1 fruit fly cellular context compared by ENCODE assay signal in genomic region chr3R:31686692-31687351, dm6.
TF ChIP-seq lines count a peak whose summit lies in the region.

No protein-coding gene starts in this region.

TF ChIP-seq in whole organism, embryonic, 481 proteins besides CTCF, POLR2A, EP300 and RAD21 (continued from another document and continues in another):
- peak; percentile 98 for TF ChIP-seq dmrt11E (tag; optimal IDR thresholded peaks at IDR 0.05; lab: Kevin White, UChicago)
- TF ChIP-seq HLH54F (GFP tag; optimal IDR thresholded peaks at IDR 0.05; lab: Kevin White, UChicago) = peak; percentile 45
- peak; percentile 75 for TF ChIP-seq CG5180 (GFP tag; optimal IDR thresholded peaks at IDR 0.05; lab: Kevin White, UChicago)
- TF ChIP-seq danr (GFP tag; IDR thresholded peaks at IDR 0.05; lab: Robert Waterston, UW) = peak; percentile 76
- TF ChIP-seq BtbVII (GFP tag; optimal IDR thresholded peaks at IDR 0.05; lab: Kevin White, UChicago) = peak; percentile 48
- peak; percentile 85 for TF ChIP-seq lilli (GFP tag; optimal IDR thresholded peaks at IDR 0.05; lab: Kevin White, UChicago)
- peak; percentile 31; the same call in 1 of the 2 replicates for TF ChIP-seq CG8765 (GFP tag; IDR thresholded peaks at IDR 0.05; lab: Robert Waterston, UW)
- TF ChIP-seq CG1602 (GFP tag; optimal IDR thresholded peaks at IDR 0.05; lab: Kevin White, UChicago) = peak; percentile 90
- TF ChIP-seq Sin3A (optimal IDR thresholded peaks at IDR 0.05; lab: Kevin White, UChicago) = no peak
- no peak for TF ChIP-seq luna (GFP tag; optimal IDR thresholded peaks at IDR 0.05; lab: Kevin White, UChicago)
- peak; percentile 73 for TF ChIP-seq CG4617 (GFP tag; optimal IDR thresholded peaks at IDR 0.05; lab: Kevin White, UChicago; ENCODE audit: borderline replicate concordance)
- peak; percentile 70 for TF ChIP-seq CG30020 (tag; optimal IDR thresholded peaks at IDR 0.05; lab: Kevin White, UChicago)
- TF ChIP-seq cwo (GFP tag; optimal IDR thresholded peaks at IDR 0.05; lab: Kevin White, UChicago) = peak; percentile 47
- TF ChIP-seq BEAF-32 (GFP tag; optimal IDR thresholded peaks at IDR 0.05; lab: Kevin White, UChicago) = no peak
- no peak for TF ChIP-seq sd (tag; optimal IDR thresholded peaks at IDR 0.05; lab: Kevin White, UChicago)
- TF ChIP-seq sima (GFP tag; optimal IDR thresholded peaks at IDR 0.05; lab: Kevin White, UChicago) = peak; percentile 65
- TF ChIP-seq CG4360 (GFP tag; IDR thresholded peaks at IDR 0.05; lab: Robert Waterston, UW) = peak; percentile 83
- peak; percentile 82 for TF ChIP-seq Side (GFP tag; optimal IDR thresholded peaks at IDR 0.05; lab: Kevin White, UChicago)
- TF ChIP-seq CG14860 (GFP tag; IDR thresholded peaks at IDR 0.05; lab: Robert Waterston, UW; ENCODE audit: partially characterized antibody) = no peak
- peak; percentile 85 for TF ChIP-seq MTF-1 (GFP tag; optimal IDR thresholded peaks at IDR 0.05; lab: Kevin White, UChicago; ENCODE audit: borderline replicate concordance)
- TF ChIP-seq pho (GFP tag; optimal IDR thresholded peaks at IDR 0.05; lab: Kevin White, UChicago) = peak; percentile 15
- TF ChIP-seq CG6854 (GFP tag; optimal IDR thresholded peaks at IDR 0.05; lab: Kevin White, UChicago) = peak; percentile 24
- peak; percentile 70 for TF ChIP-seq CG15073 (GFP tag; optimal IDR thresholded peaks at IDR 0.05; lab: Kevin White, UChicago)
- TF ChIP-seq bab2 (GFP tag; optimal IDR thresholded peaks at IDR 0.05; lab: Kevin White, UChicago) = peak; percentile 83
- TF ChIP-seq Fer3 (tag; optimal IDR thresholded peaks at IDR 0.05; lab: Kevin White, UChicago) = peak; percentile 71
- TF ChIP-seq CG34224 (GFP tag; IDR thresholded peaks at IDR 0.05; lab: Robert Waterston, UW; ENCODE audit: partially characterized antibody) = no peak
- no peak for TF ChIP-seq CG15514 (GFP tag; optimal IDR thresholded peaks at IDR 0.05; lab: Kevin White, UChicago)
- peak; percentile 75 for TF ChIP-seq dati (GFP tag; IDR thresholded peaks at IDR 0.05; lab: Robert Waterston, UW)
- TF ChIP-seq onecut (GFP tag; IDR thresholded peaks at IDR 0.05; lab: Robert Waterston, UW) = peak; percentile 90
- no peak for TF ChIP-seq grn (GFP tag; optimal IDR thresholded peaks at IDR 0.05; lab: Kevin White, UChicago)
- TF ChIP-seq CG11093 (GFP tag; IDR thresholded peaks at IDR 0.05; lab: Robert Waterston, UW) = peak; percentile 78
- TF ChIP-seq CG1832 (GFP tag; optimal IDR thresholded peaks at IDR 0.05; lab: Kevin White, UChicago) = no peak
- peak; percentile 78 for TF ChIP-seq PHDP (tag; optimal IDR thresholded peaks at IDR 0.05; lab: Kevin White, UChicago)
- peak; percentile 62 for TF ChIP-seq Vsx1 (GFP tag; optimal IDR thresholded peaks at IDR 0.05; lab: Kevin White, UChicago)
- TF ChIP-seq Lim3 (GFP tag; IDR thresholded peaks at IDR 0.05; lab: Robert Waterston, UW) = 0 out of 2 replicates have a peak, but pooled peaks have one; percentile 27
- TF ChIP-seq CHES-1-like (GFP tag; optimal IDR thresholded peaks at IDR 0.05; lab: Kevin White, UChicago) = peak; percentile 68
- TF ChIP-seq CG4820 (GFP tag; optimal IDR thresholded peaks at IDR 0.05; lab: Kevin White, UChicago) = peak; percentile 94
- TF ChIP-seq repo (GFP tag; optimal IDR thresholded peaks at IDR 0.05; lab: Kevin White, UChicago) = peak; percentile 75
- peak; percentile 61 for TF ChIP-seq CG15269 (tag; optimal IDR thresholded peaks at IDR 0.05; lab: Kevin White, UChicago)
- peak; percentile 72 for TF ChIP-seq CG17568 (GFP tag; optimal IDR thresholded peaks at IDR 0.05; lab: Kevin White, UChicago)
- TF ChIP-seq CG10543 (GFP tag; optimal IDR thresholded peaks at IDR 0.05; lab: Kevin White, UChicago) = peak; percentile 40
- TF ChIP-seq Hr39 (optimal IDR thresholded peaks at IDR 0.05; lab: Kevin White, UChicago) = no peak
- TF ChIP-seq CG13894 (tag; optimal IDR thresholded peaks at IDR 0.05; lab: Kevin White, UChicago) = no peak
- no peak for TF ChIP-seq yki (optimal IDR thresholded peaks at IDR 0.05; lab: Kevin White, UChicago)
- TF ChIP-seq Meics (GFP tag; optimal IDR thresholded peaks at IDR 0.05; lab: Kevin White, UChicago) = peak; percentile 53
- TF ChIP-seq ro (GFP tag; IDR thresholded peaks at IDR 0.05; lab: Robert Waterston, UW) = peak; percentile 59; the same call in 1 of the 2 replicates
- TF ChIP-seq sim (GFP tag; IDR thresholded peaks at IDR 0.05; lab: Robert Waterston, UW) = peak; percentile 82; the same call in 1 of the 2 replicates
- peak; percentile 89 for TF ChIP-seq Camta (GFP tag; optimal IDR thresholded peaks at IDR 0.05; lab: Kevin White, UChicago)
- peak; percentile 68 to 74 for TF ChIP-seq Hr51 (GFP tag; optimal IDR thresholded peaks at IDR 0.05; lab: Kevin White, UChicago)
- peak; percentile 87 for TF ChIP-seq tap (tag; optimal IDR thresholded peaks at IDR 0.05; lab: Kevin White, UChicago)
- TF ChIP-seq chinmo (GFP tag; IDR thresholded peaks at IDR 0.05; lab: Robert Waterston, UW; ENCODE audit: partially characterized antibody) = no peak
- peak; percentile 20 for TF ChIP-seq zfh2 (GFP tag; optimal IDR thresholded peaks at IDR 0.05; lab: Kevin White, UChicago)
- peak; percentile 37; the same call in 1 of the 2 replicates for TF ChIP-seq CG17612 (GFP tag; IDR thresholded peaks at IDR 0.05; lab: Robert Waterston, UW)
- TF ChIP-seq CG2120 (GFP tag; optimal IDR thresholded peaks at IDR 0.05; lab: Kevin White, UChicago) = peak; percentile 7
- TF ChIP-seq HmgZ (tag; optimal IDR thresholded peaks at IDR 0.05; lab: Kevin White, UChicago) = peak; percentile 66
- peak; percentile 83 for TF ChIP-seq peb (GFP tag; IDR thresholded peaks at IDR 0.05; lab: Robert Waterston, UW)
- peak; percentile 66 for TF ChIP-seq CG3838 (GFP tag; optimal IDR thresholded peaks at IDR 0.05; lab: Kevin White, UChicago)
- no peak for TF ChIP-seq Rfx (GFP tag; IDR thresholded peaks at IDR 0.05; lab: Robert Waterston, UW)
- peak; percentile 75 for TF ChIP-seq CG11696 (GFP tag; IDR thresholded peaks at IDR 0.05; lab: Robert Waterston, UW)
- TF ChIP-seq bigmax (GFP tag; optimal IDR thresholded peaks at IDR 0.05; lab: Kevin White, UChicago) = peak; percentile 23
- peak; percentile 80 to 95 for TF ChIP-seq chif (GFP tag; optimal IDR thresholded peaks at IDR 0.05; lab: Kevin White, UChicago)
- TF ChIP-seq ewg (GFP tag; optimal IDR thresholded peaks at IDR 0.05; lab: Kevin White, UChicago) = peak; percentile 84
- TF ChIP-seq CG5953 (GFP tag; IDR thresholded peaks at IDR 0.05; lab: Robert Waterston, UW) = peak; percentile 74
- peak; percentile 87 for TF ChIP-seq dmrt99B (tag; optimal IDR thresholded peaks at IDR 0.05; lab: Kevin White, UChicago)
- TF ChIP-seq btn (GFP tag; optimal IDR thresholded peaks at IDR 0.05; lab: Kevin White, UChicago) = peak; percentile 78
- no peak for TF ChIP-seq CG17912 (GFP tag; optimal IDR thresholded peaks at IDR 0.05; lab: Kevin White, UChicago)
- TF ChIP-seq Bgb (GFP tag; IDR thresholded peaks at IDR 0.05; lab: Robert Waterston, UW; ENCODE audit: partially characterized antibody) = no peak
- TF ChIP-seq CG9876 (GFP tag; optimal IDR thresholded peaks at IDR 0.05; lab: Kevin White, UChicago) = peak; percentile 58
- TF ChIP-seq z (GFP tag; IDR thresholded peaks at IDR 0.05; lab: Robert Waterston, UW) = 0 out of 3 replicates have a peak, but pooled peaks have one; percentile 9
- peak; percentile 91 for TF ChIP-seq nerfin-1 (tag; optimal IDR thresholded peaks at IDR 0.05; lab: Kevin White, UChicago)
- peak; percentile 69 for TF ChIP-seq stc (GFP tag; IDR thresholded peaks at IDR 0.05; lab: Robert Waterston, UW)
- peak; percentile 58 for TF ChIP-seq CG15011 (GFP tag; optimal IDR thresholded peaks at IDR 0.05; lab: Kevin White, UChicago)
- TF ChIP-seq usp (GFP tag; optimal IDR thresholded peaks at IDR 0.05; lab: Kevin White, UChicago) = no peak
- peak; percentile 70 for TF ChIP-seq CG9437 (GFP tag; optimal IDR thresholded peaks at IDR 0.05; lab: Kevin White, UChicago)
- TF ChIP-seq CG1529 (GFP tag; optimal IDR thresholded peaks at IDR 0.05; lab: Kevin White, UChicago) = peak; percentile 91
- peak; percentile 50 for TF ChIP-seq mam (GFP tag; optimal IDR thresholded peaks at IDR 0.05; lab: Kevin White, UChicago)
- TF ChIP-seq emc (GFP tag; optimal IDR thresholded peaks at IDR 0.05; lab: Kevin White, UChicago) = no peak
- peak; percentile 95 for TF ChIP-seq CG1603 (tag; optimal IDR thresholded peaks at IDR 0.05; lab: Kevin White, UChicago)
- peak; percentile 22 for TF ChIP-seq CG18011 (GFP tag; optimal IDR thresholded peaks at IDR 0.05; lab: Kevin White, UChicago)
- no peak for TF ChIP-seq Dip2 (GFP tag; IDR thresholded peaks at IDR 0.05; lab: Robert Waterston, UW)
- peak; percentile 73 for TF ChIP-seq NC2α (GFP tag; optimal IDR thresholded peaks at IDR 0.05; lab: Kevin White, UChicago)
- peak; percentile 85 for TF ChIP-seq CG10209 (GFP tag; optimal IDR thresholded peaks at IDR 0.05; lab: Kevin White, UChicago)
- peak; percentile 88 for TF ChIP-seq CG2678 (tag; optimal IDR thresholded peaks at IDR 0.05; lab: Kevin White, UChicago)
- TF ChIP-seq cato (GFP tag; optimal IDR thresholded peaks at IDR 0.05; lab: Kevin White, UChicago; ENCODE audit: borderline replicate concordance) = peak; percentile 83
- TF ChIP-seq Dref (GFP tag; IDR thresholded peaks at IDR 0.05; lab: Robert Waterston, UW) = no peak
- TF ChIP-seq CG15479 (GFP tag; optimal IDR thresholded peaks at IDR 0.05; lab: Kevin White, UChicago) = no peak
- TF ChIP-seq zfh1 (GFP tag; IDR thresholded peaks at IDR 0.05; lab: Robert Waterston, UW) = peak; percentile 95
- TF ChIP-seq CG15696 (tag; optimal IDR thresholded peaks at IDR 0.05; lab: Kevin White, UChicago) = peak; percentile 77
- TF ChIP-seq CG13624 (GFP tag; optimal IDR thresholded peaks at IDR 0.05; lab: Kevin White, UChicago) = peak; percentile 36
- TF ChIP-seq esg (GFP tag; conservative IDR thresholded peaks at IDR 0.05; lab: Robert Waterston, UW) = peak; percentile 74
- peak; percentile 83 for TF ChIP-seq CG8944 (GFP tag; optimal IDR thresholded peaks at IDR 0.05; lab: Kevin White, UChicago)
- TF ChIP-seq vvl (GFP tag; IDR thresholded peaks at IDR 0.05; lab: Robert Waterston, UW) = peak; percentile 91
- peak; percentile 54 for TF ChIP-seq CG14441 (GFP tag; IDR thresholded peaks at IDR 0.05; lab: Robert Waterston, UW)
- TF ChIP-seq Ets97D (GFP tag; optimal IDR thresholded peaks at IDR 0.05; lab: Kevin White, UChicago) = peak; percentile 54
- TF ChIP-seq Xbp1 (GFP tag; optimal IDR thresholded peaks at IDR 0.05; lab: Kevin White, UChicago) = peak; percentile 90
- TF ChIP-seq Atf6 (GFP tag; IDR thresholded peaks at IDR 0.05; lab: Robert Waterston, UW) = no peak
- peak; percentile 56 for TF ChIP-seq CG12071 (GFP tag; optimal IDR thresholded peaks at IDR 0.05; lab: Kevin White, UChicago)
- peak; percentile 15 for TF ChIP-seq da (GFP tag; optimal IDR thresholded peaks at IDR 0.05; lab: Kevin White, UChicago)
- TF ChIP-seq CG12236 (GFP tag; optimal IDR thresholded peaks at IDR 0.05; lab: Kevin White, UChicago) = peak; percentile 84
- TF ChIP-seq D19B (GFP tag; optimal IDR thresholded peaks at IDR 0.05; lab: Kevin White, UChicago) = no peak
- TF ChIP-seq CG16813 (GFP tag; IDR thresholded peaks at IDR 0.05; lab: Robert Waterston, UW; ENCODE audit: partially characterized antibody) = no peak
- TF ChIP-seq Med (GFP tag; lab: Kevin White, UChicago) = peak; percentile 97
- TF ChIP-seq CG13287 (GFP tag; IDR thresholded peaks at IDR 0.05; lab: Robert Waterston, UW; ENCODE audit: partially characterized antibody) = no peak
- TF ChIP-seq klu (GFP tag; IDR thresholded peaks at IDR 0.05; lab: Robert Waterston, UW) = 0 out of 2 replicates have a peak, but pooled peaks have one; percentile 14
- peak; percentile 92 for TF ChIP-seq CG8290 (GFP tag; optimal IDR thresholded peaks at IDR 0.05; lab: Kevin White, UChicago)
- TF ChIP-seq CG8290 (tag; optimal IDR thresholded peaks at IDR 0.05; lab: Kevin White, UChicago) = peak; percentile 56 to 85
- peak; percentile 90 for TF ChIP-seq CG8089 (GFP tag; optimal IDR thresholded peaks at IDR 0.05; lab: Kevin White, UChicago)
- TF ChIP-seq salm (tag; optimal IDR thresholded peaks at IDR 0.05; lab: Kevin White, UChicago) = peak; percentile 81
- TF ChIP-seq Lhr (GFP tag; optimal IDR thresholded peaks at IDR 0.05; lab: Kevin White, UChicago) = peak; percentile 91
- TF ChIP-seq nom (GFP tag; optimal IDR thresholded peaks at IDR 0.05; lab: Kevin White, UChicago) = peak; percentile 79
- TF ChIP-seq CG6254 (GFP tag; optimal IDR thresholded peaks at IDR 0.05; lab: Kevin White, UChicago) = peak; percentile 92
- TF ChIP-seq hbn (GFP tag; IDR thresholded peaks at IDR 0.05; lab: Robert Waterston, UW; ENCODE audit: partially characterized antibody) = no peak
- TF ChIP-seq dm (GFP tag; optimal IDR thresholded peaks at IDR 0.05; lab: Kevin White, UChicago) = peak; percentile 67
- peak; percentile 89 for TF ChIP-seq Hsf (GFP tag; optimal IDR thresholded peaks at IDR 0.05; lab: Kevin White, UChicago)
- no peak for TF ChIP-seq pzg (GFP tag; optimal IDR thresholded peaks at IDR 0.05; lab: Kevin White, UChicago)
- 0 out of 3 replicates have a peak, but pooled peaks have one; percentile 18 for TF ChIP-seq hb (GFP tag; IDR thresholded peaks at IDR 0.05; lab: Robert Waterston, UW; ENCODE audit: partially characterized antibody)
- peak; percentile 81 for TF ChIP-seq CG17385 (GFP tag; optimal IDR thresholded peaks at IDR 0.05; lab: Kevin White, UChicago)
- TF ChIP-seq E2f1 (GFP tag; IDR thresholded peaks at IDR 0.05; lab: Robert Waterston, UW) = peak; percentile 66; the same call in 1 of the 2 replicates
- peak; percentile 58 for TF ChIP-seq CG3847 (GFP tag; IDR thresholded peaks at IDR 0.05; lab: Robert Waterston, UW)
- no peak for TF ChIP-seq fd3F (GFP tag; optimal IDR thresholded peaks at IDR 0.05; lab: Kevin White, UChicago)
- peak; percentile 95 for TF ChIP-seq CG2712 (tag; optimal IDR thresholded peaks at IDR 0.05; lab: Kevin White, UChicago)
- TF ChIP-seq dysf (GFP tag; IDR thresholded peaks at IDR 0.05; lab: Robert Waterston, UW) = peak; percentile 32; the same call in 1 of the 3 replicates
- no peak for TF ChIP-seq corto (GFP tag; optimal IDR thresholded peaks at IDR 0.05; lab: Kevin White, UChicago)
- peak; percentile 40 for TF ChIP-seq CG6683 (GFP tag; optimal IDR thresholded peaks at IDR 0.05; lab: Kevin White, UChicago)
- TF ChIP-seq CkIIα-i1 (GFP tag; IDR thresholded peaks at IDR 0.05; lab: Robert Waterston, UW) = no peak
- no peak for TF ChIP-seq prd (optimal IDR thresholded peaks at IDR 0.05; lab: Kevin White, UChicago)
- TF ChIP-seq prd (GFP tag; IDR thresholded peaks at IDR 0.05; lab: Robert Waterston, UW) = peak; percentile 83
- peak; percentile 68 for TF ChIP-seq Nf-YB (GFP tag; optimal IDR thresholded peaks at IDR 0.05; lab: Kevin White, UChicago)
- peak; percentile 94 for TF ChIP-seq Ssrp (tag; optimal IDR thresholded peaks at IDR 0.05; lab: Kevin White, UChicago)
- TF ChIP-seq CG7786 (GFP tag; optimal IDR thresholded peaks at IDR 0.05; lab: Kevin White, UChicago) = peak; percentile 72
